Worm (Caenorhabditis elegans) whole organism, L2 larva: ENCODE results near the gene C12D8.21.

Experiments used
- Y55F3AM.14 ChIP-seq: fragments of 200-800 bp; sonication (Bioruptor generic); optimal IDR thresholded peaks from 2 replicates; lab custom pipeline; 2018; ENCODE audit warnings: mild to moderate bottlenecking, missing genetic modification characterization, missing compliant biosample characterization
- ama-1 ChIP-seq: fragments of 150-350 bp; optimal IDR thresholded peaks from 2 replicates; lab custom pipeline; 2018; ENCODE audit warnings: inconsistent platforms
- egl-27 ChIP-seq: sonication (generic microtip); optimal IDR thresholded peaks from 3 replicates; lab custom pipeline; 2017; ENCODE audit warnings: missing biosample characterization, missing genetic modification reagents, missing genetic modification characterization
- elt-3 ChIP-seq: sonication (generic microtip); optimal IDR thresholded peaks from 2 replicates; lab custom pipeline; 2017; ENCODE audit warnings: missing biosample characterization, missing genetic modification characterization
- fos-1 ChIP-seq: fragments of 150-350 bp; optimal IDR thresholded peaks from 2 replicates; lab custom pipeline; 2014; ENCODE audit warnings: missing biosample characterization, missing genetic modification characterization
- gmeb-1 ChIP-seq: fragments of 150-350 bp; optimal IDR thresholded peaks from 2 replicates; lab custom pipeline; 2014; ENCODE audit warnings: missing biosample characterization, missing genetic modification characterization
- mab-5 ChIP-seq: fragments of 150-350 bp; optimal IDR thresholded peaks from 2 replicates; lab custom pipeline; 2014; ENCODE audit warnings: missing biosample characterization, missing genetic modification characterization
- nhr-11 ChIP-seq: fragments of 150-350 bp; optimal IDR thresholded peaks from 2 replicates; lab custom pipeline; 2014; ENCODE audit warnings: missing biosample characterization, missing genetic modification characterization
- nhr-23 ChIP-seq: fragments of 150-350 bp; optimal IDR thresholded peaks from 2 replicates; lab custom pipeline; 2014; ENCODE audit warnings: missing biosample characterization, missing genetic modification reagents, missing genetic modification characterization
- nhr-237 ChIP-seq: fragments of 150-350 bp; optimal IDR thresholded peaks from 2 replicates; lab custom pipeline; 2014; ENCODE audit warnings: missing biosample characterization, missing genetic modification characterization
- skn-1 ChIP-seq: sonication (generic microtip); optimal IDR thresholded peaks from 2 replicates; lab custom pipeline; 2017; ENCODE audit warnings: missing biosample characterization, missing genetic modification characterization
- snpc-4 ChIP-seq: fragments of 150-350 bp; optimal IDR thresholded peaks from 2 replicates; lab custom pipeline; 2014; ENCODE audit warnings: missing biosample characterization, missing genetic modification characterization
- unc-55 ChIP-seq: fragments of 150-350 bp; sonication (generic microtip); optimal IDR thresholded peaks from 3 replicates; lab custom pipeline; 2014; ENCODE audit warnings: missing biosample characterization, missing genetic modification reagents, missing genetic modification characterization
- unc-62 ChIP-seq: fragments of 150-350 bp; optimal IDR thresholded peaks from 2 replicates; lab custom pipeline; 2014; ENCODE audit warnings: missing biosample characterization, missing genetic modification reagents, missing genetic modification characterization

DNA sequence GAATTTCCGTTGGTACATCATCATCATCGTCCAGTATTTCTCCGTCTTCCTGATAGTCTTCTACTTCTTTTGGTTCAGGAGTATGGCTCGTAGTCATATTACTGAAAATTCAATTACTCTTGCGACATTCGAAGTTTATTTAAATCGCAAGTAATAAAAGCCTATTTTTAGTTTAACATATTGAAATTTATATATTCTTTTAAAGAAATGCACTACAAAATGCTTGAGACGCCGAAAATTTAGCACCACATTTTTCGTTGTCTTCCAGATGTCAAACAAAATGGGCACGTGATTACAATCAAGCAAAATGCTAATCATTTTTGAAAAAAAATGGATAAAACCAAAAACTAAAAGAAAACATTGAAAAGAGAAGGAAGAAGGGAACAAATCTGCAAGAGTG is 29.0 kb downstream of the C12D8.21 start, which contains the start of gene zhit-3:
- TF ChIP-seq ama-1 (no peak), fos-1 (tag; lab: Kevin White, UChicago) (no peak), snpc-4 (no peak), Y55F3AM.14 (GFP tag; lab: Kevin White, UChicago) (no peak), elt-3 (tag; lab: Kevin White, UChicago) (no peak), gmeb-1 (no peak), nhr-11 (tag; lab: Kevin White, UChicago) (no peak), nhr-23 (tag; lab: Kevin White, UChicago) (no peak), nhr-237 (tag; lab: Kevin White, UChicago) (no peak), unc-55 (GFP tag; lab: Kevin White, UChicago) (no peak), mab-5 (tag; lab: Kevin White, UChicago) (no peak), egl-27 (tag; lab: Kevin White, UChicago) (no peak), skn-1 (tag; lab: Kevin White, UChicago) (no peak), unc-62 (no peak)
